Worm (Caenorhabditis elegans) whole organism, L3 larva: Measurements from ENCODE around the gene pqn-74.

Experiments
- ceh-9 ChIP-seq: sonication (generic microtip); optimal IDR thresholded peaks from 2 replicates; lab custom pipeline; 2018; ENCODE audit warnings: missing biosample characterization, missing genetic modification characterization
- nfya-1 ChIP-seq: sonication (generic microtip); optimal IDR thresholded peaks from 2 replicates; lab custom pipeline; 2017; ENCODE audit warnings: missing genetic modification characterization, mild to moderate bottlenecking, missing compliant biosample characterization, antibody characterized with exemption, moderate library complexity; ENCODE audit not compliant: insufficient read depth

ce11 chrIV:13319886-13320650 is 11.1 kb downstream of the pqn-74 start:
- TF ChIP-seq nfya-1 (tag; lab: Kevin White, UChicago): no peak
- TF ChIP-seq ceh-9: no peak
